Fruit fly (Drosophila melanogaster) whole organism, prepupa: ENCODE measurements around the gene msd1.

Experiments used
- CG16779 ChIP-seq: fragments of 200-800 bp; sonication (Bioruptor generic); optimal IDR thresholded peaks from 3 replicates; lab custom pipeline; 2017; ENCODE audit warnings: missing biosample characterization, mild to moderate bottlenecking, missing genetic modification characterization
- CG7368 ChIP-seq: fragments of 200-800 bp; sonication (Bioruptor generic); optimal IDR thresholded peaks from 3 replicates; lab custom pipeline; 2016; ENCODE audit warnings: missing biosample characterization, missing genetic modification characterization
- dac ChIP-seq: fragments of 200-800 bp; sonication (Bioruptor generic); optimal IDR thresholded peaks from 2 replicates; lab custom pipeline; 2017; ENCODE audit warnings: missing biosample characterization, mild to moderate bottlenecking, missing genetic modification characterization
- fd59A ChIP-seq: fragments of 200-800 bp; sonication (Bioruptor generic); optimal IDR thresholded peaks from 2 replicates; lab custom pipeline; 2017; ENCODE audit warnings: missing biosample characterization, mild to moderate bottlenecking, missing genetic modification characterization, missing genetic modification reagents
- salr ChIP-seq, 2 experiments: fragments of 200-800 bp; sonication (Bioruptor generic); optimal IDR thresholded peaks; 3 replicates each; lab custom pipeline; 2016 to 2018; ENCODE audit warnings: missing biosample characterization in 2 of 2, missing genetic modification characterization in 2 of 2, mild to moderate bottlenecking in 1 of 2

DNA sequence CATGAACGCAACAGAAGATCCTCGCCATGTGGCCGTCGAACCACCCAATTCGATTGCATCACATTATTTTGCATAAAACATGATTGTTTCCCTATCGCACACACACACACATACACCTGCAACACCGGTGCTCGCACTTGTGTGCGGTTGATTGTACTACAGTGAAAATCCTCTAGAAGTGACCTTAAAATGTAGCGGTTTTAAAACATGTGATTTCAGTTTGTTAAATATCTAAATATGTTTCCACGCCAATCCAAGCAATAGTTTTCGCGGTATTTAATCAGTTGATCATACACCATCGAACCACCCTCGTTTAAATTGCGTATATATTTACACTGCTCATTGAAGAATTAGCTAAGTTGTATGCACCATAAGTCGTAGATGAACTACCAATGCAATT lies 1.1 kb upstream of the msd1 start:
- TF ChIP-seq CG16779 (no peak), dac (no peak), CG7368 (GFP tag; lab: Kevin White, UChicago) (no peak), salr (GFP tag; optimal IDR thresholded peaks at IDR 0.05; lab: Kevin White, UChicago) (no peak), fd59A (GFP tag; lab: Kevin White, UChicago) (no peak)
